Worm (Caenorhabditis elegans) whole organism, L4 larva: ENCODE data around the gene str-83.

Experiments used
- T26A8.4 ChIP-seq: fragments of 200-800 bp; sonication (Bioruptor generic); IDR thresholded peaks from 2 replicates; pipeline ENCODE4 v1.3.6; 2022; ENCODE audit warnings: missing genetic modification characterization, missing compliant biosample characterization
- aha-1 ChIP-seq: fragments of 150-350 bp; peaks from one replicate; lab custom pipeline; 2014; ENCODE audit warnings: missing biosample characterization, missing genetic modification characterization
- dpl-1 ChIP-seq: fragments of 150-350 bp; optimal IDR thresholded peaks from 2 replicates; lab custom pipeline; 2014; ENCODE audit warnings: missing biosample characterization, missing genetic modification reagents, missing genetic modification characterization
- lim-7 ChIP-seq: fragments of 200-800 bp; sonication (Bioruptor generic); IDR thresholded peaks from 2 replicates; pipeline ENCODE4 v1.3.6; 2022; ENCODE audit warnings: missing genetic modification characterization, missing compliant biosample characterization
- lir-3 ChIP-seq: sonication (generic microtip); optimal IDR thresholded peaks from 2 replicates; lab custom pipeline; 2016; ENCODE audit warnings: mild to moderate bottlenecking, missing genetic modification characterization, missing compliant biosample characterization
- nhr-77 ChIP-seq: fragments of 150-350 bp; optimal IDR thresholded peaks from 2 replicates; lab custom pipeline; 2014; ENCODE audit warnings: missing biosample characterization, missing genetic modification characterization
- unc-130 ChIP-seq: sonication (generic microtip); optimal IDR thresholded peaks from 2 replicates; lab custom pipeline; 2016; ENCODE audit warnings: missing genetic modification reagents, missing genetic modification characterization, missing compliant biosample characterization

DNA sequence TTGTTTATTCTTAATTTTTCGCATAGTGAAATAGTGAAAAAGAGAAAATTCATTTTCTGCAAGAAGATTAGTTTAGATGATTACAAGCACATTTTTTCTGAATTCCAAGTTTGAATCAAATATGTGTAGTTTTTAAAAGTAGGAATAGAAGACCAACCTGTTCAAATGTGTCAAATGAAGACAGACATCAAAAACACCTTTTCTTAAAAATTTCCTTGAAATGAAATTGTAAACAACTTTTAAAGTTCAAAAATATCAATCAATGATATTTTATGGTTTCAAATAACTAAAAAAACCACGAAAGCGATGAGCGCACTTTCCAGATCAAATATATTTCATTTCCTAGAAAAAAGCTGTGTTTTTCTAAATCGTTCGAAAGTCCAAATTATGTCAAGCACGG lies 4.6 kb downstream of the str-83 start, which contains the start of gene nlp-30:
- TF ChIP-seq aha-1 (tag; lab: Kevin White, UChicago) (no peak), lim-7 (no peak), unc-130 (no peak), lir-3 (no peak), dpl-1 (GFP tag; lab: Kevin White, UChicago) (no peak), nhr-77 (tag; lab: Kevin White, UChicago) (no peak), T26A8.4 (no peak)
